Worm (Caenorhabditis elegans) whole organism, young adult: ENCODE data around the gene Y57A10A.29.

Experiments
- F33H1.4 ChIP-seq: fragments of 200-800 bp; sonication (Bioruptor generic); IDR thresholded peaks from 2 replicates; pipeline ENCODE4 v1.3.6; 2022; ENCODE audit warnings: missing genetic modification reagents, missing genetic modification characterization, missing compliant biosample characterization
- F49E8.2 ChIP-seq: sonication (generic microtip); optimal IDR thresholded peaks from 3 replicates; lab custom pipeline; 2017; ENCODE audit warnings: missing genetic modification characterization, mild to moderate bottlenecking, missing compliant biosample characterization, antibody characterized with exemption, moderate library complexity; ENCODE audit not compliant: insufficient read depth
- F52B5.7 ChIP-seq: sonication (generic microtip); optimal IDR thresholded peaks from 2 replicates; lab custom pipeline; 2016; ENCODE audit warnings: mild to moderate bottlenecking, missing genetic modification characterization, missing compliant biosample characterization
- Y56A3A.18 ChIP-seq: fragments of 200-800 bp; sonication (Bioruptor generic); IDR thresholded peaks from 2 replicates; pipeline ENCODE4 v1.3.6; 2022; ENCODE audit warnings: missing genetic modification reagents, missing genetic modification characterization, missing compliant biosample characterization
- Y67H2A.10 ChIP-seq: fragments of 200-800 bp; sonication (Bioruptor generic); conservative IDR thresholded peaks from 2 replicates; pipeline ENCODE4 v1.3.6; 2022; ENCODE audit warnings: missing genetic modification reagents, missing genetic modification characterization, missing compliant biosample characterization
- athp-1 ChIP-seq: sonication (generic microtip); optimal IDR thresholded peaks from 2 replicates; lab custom pipeline; 2017; ENCODE audit warnings: mild to moderate bottlenecking, missing genetic modification characterization, missing compliant biosample characterization
- attf-3 ChIP-seq: fragments of 200-800 bp; sonication (Bioruptor generic); conservative IDR thresholded peaks from 2 replicates; pipeline ENCODE4 v1.3.6; 2022; ENCODE audit warnings: missing genetic modification reagents, missing genetic modification characterization, missing compliant biosample characterization
- attf-5 ChIP-seq: fragments of 200-800 bp; sonication (Bioruptor generic); optimal IDR thresholded peaks from 2 replicates; lab custom pipeline; 2018; ENCODE audit warnings: mild to moderate bottlenecking, missing genetic modification characterization, missing compliant biosample characterization
- attf-6 ChIP-seq: fragments of 200-800 bp; sonication (Bioruptor generic); IDR thresholded peaks from 2 replicates; pipeline ENCODE4 v1.3.6; 2022; ENCODE audit warnings: missing genetic modification reagents, missing genetic modification characterization, missing compliant biosample characterization
- cebp-1 ChIP-seq, 2 experiments: fragments of 200-800 bp in 1 of 2; sonication (Bioruptor generic) in 1 of 2; sonication (generic microtip) in 1 of 2; IDR thresholded peaks in 1 of 2; optimal IDR thresholded peaks in 1 of 2; 2 replicates each; pipeline versions ENCODE4 v1.3.6 to Lab custom; 2017 to 2022; ENCODE audit warnings: missing compliant biosample characterization in 2 of 2, missing genetic modification characterization in 2 of 2, mild to moderate bottlenecking in 1 of 2, missing genetic modification reagents in 1 of 2, moderate library complexity in 1 of 2
- egl-44 ChIP-seq: fragments of 200-800 bp; sonication (Bioruptor generic); IDR thresholded peaks from 2 replicates; pipeline ENCODE4 v1.3.6; 2022; ENCODE audit warnings: missing genetic modification reagents, missing genetic modification characterization, missing compliant biosample characterization
- let-607 ChIP-seq, 2 experiments: fragments of 200-800 bp in 1 of 2; sonication (Bioruptor generic) in 1 of 2; sonication (generic microtip) in 1 of 2; optimal IDR thresholded peaks; 2 replicates each; lab custom pipeline; 2016 to 2018; ENCODE audit warnings: mild to moderate bottlenecking in 2 of 2, missing compliant biosample characterization in 2 of 2, missing genetic modification characterization in 2 of 2, moderate library complexity in 2 of 2, missing genotype in 1 of 2
- lin-35 ChIP-seq, 3 experiments: fragments of 150-350 bp in 2 of 3; sonication (generic microtip) in 1 of 3; optimal IDR thresholded peaks; 2 replicates each; lab custom pipeline; 2014 to 2018; ENCODE audit warnings: missing biosample characterization in 3 of 3, missing genetic modification characterization in 3 of 3, missing genetic modification reagents in 3 of 3
- lin-40 ChIP-seq: sonication (generic microtip); optimal IDR thresholded peaks from 2 replicates; lab custom pipeline; 2016; ENCODE audit warnings: missing genetic modification characterization, mild to moderate bottlenecking, missing compliant biosample characterization, missing genotype, missing genetic modification reagents
- lin-54 ChIP-seq: fragments of 200-800 bp; sonication (Bioruptor generic); optimal IDR thresholded peaks from 2 replicates; lab custom pipeline; 2018; ENCODE audit warnings: mild to moderate bottlenecking, missing genetic modification characterization, missing compliant biosample characterization
- lir-1 ChIP-seq: fragments of 200-800 bp; sonication (Bioruptor generic); conservative IDR thresholded peaks from 2 replicates; pipeline ENCODE4 v1.3.6; 2022; ENCODE audit warnings: missing genetic modification reagents, missing genetic modification characterization, missing compliant biosample characterization
- lsl-1 ChIP-seq: fragments of 200-800 bp; sonication (Bioruptor generic); optimal IDR thresholded peaks from 2 replicates; lab custom pipeline; 2018; ENCODE audit warnings: mild to moderate bottlenecking, missing genetic modification characterization, moderate library complexity, missing compliant biosample characterization
- lsy-27 ChIP-seq: sonication (generic microtip); optimal IDR thresholded peaks from 2 replicates; lab custom pipeline; 2017; ENCODE audit warnings: missing genetic modification characterization, mild to moderate bottlenecking, missing compliant biosample characterization, antibody characterized with exemption, missing genotype, borderline replicate concordance; ENCODE audit not compliant: insufficient read depth
- madf-6 ChIP-seq: fragments of 200-800 bp; sonication (Bioruptor generic); IDR thresholded peaks from 2 replicates; pipeline ENCODE4 v1.3.6; 2022; ENCODE audit warnings: missing genetic modification reagents, missing genetic modification characterization, missing compliant biosample characterization
- madf-8 ChIP-seq: fragments of 200-800 bp; sonication (Bioruptor generic); conservative IDR thresholded peaks from 2 replicates; pipeline ENCODE4 v1.3.6; 2022; ENCODE audit warnings: missing genetic modification reagents, missing genetic modification characterization, missing compliant biosample characterization
- nhr-120 ChIP-seq: fragments of 200-800 bp; sonication (Bioruptor generic); IDR thresholded peaks from 2 replicates; pipeline ENCODE4 v1.3.6; 2022; ENCODE audit warnings: missing genetic modification characterization, missing compliant biosample characterization
- rcor-1 ChIP-seq: fragments of 200-800 bp; sonication (Bioruptor generic); IDR thresholded peaks from 2 replicates; pipeline ENCODE4 v1.3.6; 2022; ENCODE audit warnings: missing genetic modification reagents, missing genetic modification characterization, missing compliant biosample characterization
- snpc-1.1 ChIP-seq: sonication (generic microtip); optimal IDR thresholded peaks from 2 replicates; lab custom pipeline; 2017; ENCODE audit warnings: missing genetic modification characterization, mild to moderate bottlenecking, missing compliant biosample characterization, antibody characterized with exemption, moderate library complexity, missing genotype, missing genetic modification reagents; ENCODE audit not compliant: insufficient read depth
- snpc-1.3 ChIP-seq: sonication (generic microtip); optimal IDR thresholded peaks from 2 replicates; lab custom pipeline; 2017; ENCODE audit warnings: missing genetic modification characterization, mild to moderate bottlenecking, missing compliant biosample characterization, antibody characterized with exemption, moderate library complexity, missing genotype, missing genetic modification reagents; ENCODE audit not compliant: insufficient read depth
- somi-1 ChIP-seq: fragments of 200-800 bp; sonication (Bioruptor generic); optimal IDR thresholded peaks from 2 replicates; lab custom pipeline; 2018; ENCODE audit warnings: mild to moderate bottlenecking, missing genetic modification characterization, missing compliant biosample characterization
- sptf-2 ChIP-seq: fragments of 200-800 bp; sonication (Bioruptor generic); optimal IDR thresholded peaks from 2 replicates; lab custom pipeline; 2018; ENCODE audit warnings: mild to moderate bottlenecking, missing genetic modification characterization, missing compliant biosample characterization
- tbx-9 ChIP-seq: sonication (generic microtip); optimal IDR thresholded peaks from 2 replicates; lab custom pipeline; 2016; ENCODE audit warnings: borderline replicate concordance, missing genetic modification characterization, inconsistent platforms, missing compliant biosample characterization
- tlf-1 ChIP-seq: fragments of 200-800 bp; sonication (Bioruptor generic); optimal IDR thresholded peaks from 2 replicates; lab custom pipeline; 2018; ENCODE audit warnings: mild to moderate bottlenecking, missing genetic modification characterization, missing compliant biosample characterization
- xnd-1 ChIP-seq: sonication (generic microtip); optimal IDR thresholded peaks from 2 replicates; lab custom pipeline; 2016; ENCODE audit warnings: missing genotype, missing genetic modification reagents, missing genetic modification characterization, missing compliant biosample characterization
- ztf-6 ChIP-seq: fragments of 200-800 bp; sonication (Bioruptor generic); IDR thresholded peaks from 2 replicates; pipeline ENCODE4 v1.3.6; 2022; ENCODE audit warnings: missing genetic modification reagents, missing genetic modification characterization, missing compliant biosample characterization

Gene Y57A10A.29

DNA sequence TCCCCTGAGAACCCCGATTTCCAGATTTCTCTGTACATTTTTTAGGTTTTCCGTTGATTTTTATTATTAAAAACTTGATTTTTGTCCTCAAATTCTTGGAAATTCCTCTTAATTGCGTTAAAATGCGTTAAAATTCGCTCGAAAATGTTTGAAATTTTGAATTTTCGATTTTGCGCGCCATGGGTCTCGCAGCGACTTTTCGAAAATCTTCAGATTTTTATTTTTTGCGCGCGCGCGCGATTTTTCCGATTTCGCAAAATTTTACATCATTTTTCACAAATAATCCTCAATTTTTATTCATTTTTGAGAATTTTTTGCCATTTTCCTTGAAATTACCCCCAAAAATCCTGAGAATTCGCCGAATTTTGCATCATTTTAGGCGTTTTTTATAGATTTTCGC, 4.7 kb downstream of the Y57A10A.29 start (continued):
- peak; percentile 95 for TF ChIP-seq F33H1.4 (GFP tag; lab: Robert Waterston, UW)
- TF ChIP-seq madf-6 = peak; percentile 97
- TF ChIP-seq lsl-1 = peak; percentile 70
- TF ChIP-seq lin-54 (GFP tag; lab: Kevin White, UChicago) = peak; percentile 88
- no peak for TF ChIP-seq egl-44 (GFP tag; lab: Robert Waterston, UW)
- TF ChIP-seq rcor-1 (GFP tag; lab: Robert Waterston, UW) = 0 out of 2 replicates have a peak, but pooled peaks have one; percentile 38
- no peak for TF ChIP-seq sptf-2 (GFP tag; lab: Kevin White, UChicago)
- TF ChIP-seq, all 124 proteins: peak for 28

- TF ChIP-seq lsy-27 (tag; lab: Kevin White, UChicago) = no peak
- no peak for TF ChIP-seq snpc-1.1 (tag; lab: Kevin White, UChicago)
- no peak for TF ChIP-seq lir-1 (GFP tag; lab: Robert Waterston, UW)
- TF ChIP-seq lin-40 (tag; lab: Kevin White, UChicago) = no peak
- TF ChIP-seq Y56A3A.18 (GFP tag; lab: Robert Waterston, UW) = no peak
- no peak for TF ChIP-seq nhr-120
- TF ChIP-seq athp-1 (tag; lab: Kevin White, UChicago) = no peak
- TF ChIP-seq attf-3 (GFP tag; lab: Robert Waterston, UW) = no peak
- TF ChIP-seq ztf-6 = no peak
- TF ChIP-seq, all 124 proteins: peak for 0
Measured at ce11 chrII:12289085-12289484, 9.7 kb downstream of the Y57A10A.29 start, which contains the start of gene Y57A10A.31. Gene Y57A10A.31, plus strand, starts transcription at chrII:12289385.

DNA sequence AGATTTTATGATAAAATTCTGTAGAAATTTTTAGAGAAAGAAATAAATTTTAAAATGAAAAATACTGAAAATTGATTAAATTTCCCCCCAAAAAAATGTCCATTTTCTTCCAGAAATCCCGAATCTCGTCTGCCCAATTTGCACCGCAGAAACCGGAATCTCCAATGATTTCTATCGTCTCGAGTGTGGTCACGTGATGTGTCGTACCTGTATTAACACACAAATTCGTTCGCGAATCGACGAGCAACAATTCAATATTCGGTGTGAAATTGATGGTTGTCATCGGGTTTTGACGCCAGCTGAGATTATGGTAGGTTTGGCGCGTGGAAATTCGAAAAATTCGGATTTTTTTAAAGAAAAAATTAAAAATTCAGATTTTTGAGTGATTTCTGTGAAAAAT, 17.2 kb downstream of the Y57A10A.29 start:
- TF ChIP-seq let-607 (tag; optimal IDR thresholded peaks at IDR 0.05; lab: Kevin White, UChicago) (no peak), lir-1 (GFP tag; lab: Robert Waterston, UW) (no peak), madf-8 (GFP tag; lab: Robert Waterston, UW) (no peak), attf-5 (GFP tag; lab: Kevin White, UChicago) (no peak), cebp-1 (GFP tag; IDR thresholded peaks at IDR 0.05; lab: Robert Waterston, UW) (no peak), cebp-1 (tag; optimal IDR thresholded peaks at IDR 0.05; lab: Kevin White, UChicago) (no peak), Y67H2A.10 (GFP tag; lab: Robert Waterston, UW) (no peak), tlf-1 (GFP tag; lab: Kevin White, UChicago) (no peak), xnd-1 (tag; lab: Kevin White, UChicago) (no peak), tbx-9 (tag; lab: Kevin White, UChicago) (no peak), F52B5.7 (tag; lab: Kevin White, UChicago) (no peak), lin-35 (GFP tag; optimal IDR thresholded peaks at IDR 0.05; lab: Kevin White, UChicago) (no peak), somi-1 (no peak)
- TF ChIP-seq, all 124 proteins: peak for 0

DNA sequence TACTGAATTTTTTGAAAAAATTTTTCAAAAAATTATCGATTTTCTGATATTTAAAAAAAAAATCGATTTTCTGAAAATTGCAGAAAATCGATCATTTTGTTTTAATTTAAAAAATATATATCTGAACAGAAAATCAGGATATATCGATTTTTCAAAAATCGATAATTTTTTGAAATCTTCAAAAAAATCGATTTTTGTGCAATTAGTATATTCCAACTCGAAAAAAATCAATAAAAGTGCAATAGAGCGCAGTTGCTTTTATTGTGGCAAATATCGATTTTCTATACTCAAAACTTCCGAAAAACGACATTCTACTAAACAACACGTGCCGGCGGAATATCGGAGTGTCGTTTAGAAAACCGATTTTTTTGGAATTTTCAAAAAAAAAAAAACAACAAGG, 21.3 kb downstream of the Y57A10A.29 start:
- peak; percentile 41 for TF ChIP-seq F49E8.2 (tag; lab: Kevin White, UChicago)
- no peak for TF ChIP-seq athp-1 (tag; lab: Kevin White, UChicago)
- TF ChIP-seq attf-6 (GFP tag; lab: Robert Waterston, UW) = 0 out of 2 replicates have a peak, but pooled peaks have one; percentile 36
- peak; percentile 25 for TF ChIP-seq snpc-1.3 (tag; lab: Kevin White, UChicago)
